Fruit fly (Drosophila melanogaster): ENCODE results near the gene CG32181.

Gene CG32181

DNA sequence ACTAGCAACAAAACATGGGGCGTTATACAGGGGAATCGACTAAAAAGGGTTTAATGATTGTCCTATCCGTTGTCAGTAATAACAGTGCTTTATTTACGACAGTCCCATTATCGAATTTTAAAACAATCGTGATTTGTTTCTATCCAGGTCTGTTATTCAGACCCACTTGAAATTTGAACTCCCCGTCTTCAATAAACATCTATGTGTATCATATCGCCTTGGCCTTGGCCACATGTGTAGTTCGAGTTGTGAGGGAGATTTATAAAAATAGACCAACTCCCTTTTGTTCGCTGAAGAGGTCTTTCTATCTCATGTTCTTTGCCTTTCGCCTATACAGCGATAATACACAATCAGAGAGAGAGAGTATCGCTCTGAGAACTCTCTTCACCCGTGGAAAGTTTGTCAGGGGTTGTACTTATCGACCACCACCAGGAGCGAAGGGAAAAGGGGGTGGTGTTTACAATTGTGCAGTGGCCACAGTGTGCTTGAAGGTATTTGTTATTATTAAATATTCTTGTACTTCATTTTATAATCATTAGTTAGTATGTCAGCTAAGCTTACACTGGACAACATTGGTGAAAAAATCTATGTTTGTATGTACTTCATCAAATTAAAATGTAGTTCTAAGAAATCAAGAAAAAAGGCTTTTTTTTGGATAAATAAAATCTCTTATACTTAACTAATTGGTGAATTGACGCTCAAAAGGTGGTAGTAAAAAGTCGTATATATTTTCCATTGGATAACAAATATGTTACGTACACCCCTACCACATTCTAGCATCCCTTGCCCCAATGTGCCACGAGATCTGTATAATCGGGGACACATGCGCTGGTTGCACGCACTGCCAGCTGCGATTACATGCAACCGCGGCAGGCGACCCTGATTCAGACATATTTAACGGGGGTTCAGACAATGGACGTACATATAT is 2.1 kb upstream of the CG32181 start (continued):
- TF ChIP-seq mirr (GFP tag; optimal IDR thresholded peaks at IDR 0.05), result no peak
- TF ChIP-seq nmo (GFP tag; optimal IDR thresholded peaks at IDR 0.05), result peak; percentile 94
- peak; percentile 92 for TF ChIP-seq gem (tag; optimal IDR thresholded peaks at IDR 0.05)
- TF ChIP-seq CG4707 (GFP tag; optimal IDR thresholded peaks at IDR 0.05), result peak; percentile 36
- no peak for TF ChIP-seq BEAF-32 (GFP tag; optimal IDR thresholded peaks at IDR 0.05)
- peak; percentile 36; the same call in 1 of the 2 replicates for TF ChIP-seq Drgx (GFP tag; IDR thresholded peaks at IDR 0.05)
- peak; percentile 70 for TF ChIP-seq CG10959 (GFP tag; IDR thresholded peaks at IDR 0.05)
- TF ChIP-seq CG10543 (GFP tag; optimal IDR thresholded peaks at IDR 0.05), result peak; percentile 6
- TF ChIP-seq seq (GFP tag; IDR thresholded peaks at IDR 0.05), result peak; percentile 54
- peak; percentile 35 to 92 for TF ChIP-seq eve (GFP tag; optimal IDR thresholded peaks at IDR 0.05)
- TF ChIP-seq CG17829 (tag; optimal IDR thresholded peaks at IDR 0.05), result peak; percentile 92
- peak; percentile 74 for TF ChIP-seq Usf (GFP tag; optimal IDR thresholded peaks at IDR 0.05)
- no peak for TF ChIP-seq insv (GFP tag; optimal IDR thresholded peaks at IDR 0.05)
- TF ChIP-seq CG16779 (GFP tag; IDR thresholded peaks at IDR 0.05), result no peak
- no peak for TF ChIP-seq CG34224 (GFP tag; IDR thresholded peaks at IDR 0.05; ENCODE audit: partially characterized antibody)
- peak; percentile 67 for TF ChIP-seq jing (GFP tag; optimal IDR thresholded peaks at IDR 0.05)
- peak; percentile 73 for TF ChIP-seq Hsf (GFP tag; optimal IDR thresholded peaks at IDR 0.05)
- TF ChIP-seq CG7271 (tag; optimal IDR thresholded peaks at IDR 0.05), result no peak
- TF ChIP-seq ham (GFP tag; IDR thresholded peaks at IDR 0.05), result no peak
- peak; percentile 81 for TF ChIP-seq CG1602 (GFP tag; optimal IDR thresholded peaks at IDR 0.05)
- no peak for TF ChIP-seq zfh2 (GFP tag; optimal IDR thresholded peaks at IDR 0.05)
- TF ChIP-seq jigr1 (GFP tag; IDR thresholded peaks at IDR 0.05), result peak; percentile 35; the same call in 1 of the 3 replicates
- TF ChIP-seq CG18011 (GFP tag; optimal IDR thresholded peaks at IDR 0.05), result no peak
- TF ChIP-seq bbx (GFP tag; IDR thresholded peaks at IDR 0.05; ENCODE audit: partially characterized antibody), result no peak
- TF ChIP-seq Adf1 (GFP tag; IDR thresholded peaks at IDR 0.05), result no peak
- TF ChIP-seq HmgZ (tag; optimal IDR thresholded peaks at IDR 0.05), result peak; percentile 23
- peak; percentile 82 for TF ChIP-seq Oli (tag; optimal IDR thresholded peaks at IDR 0.05)
- peak; percentile 68 for TF ChIP-seq lab (GFP tag; optimal IDR thresholded peaks at IDR 0.05)
- peak; percentile 70 for TF ChIP-seq Camta (GFP tag; optimal IDR thresholded peaks at IDR 0.05)
- TF ChIP-seq CG2199 (GFP tag; IDR thresholded peaks at IDR 0.05), result 0 out of 3 replicates have a peak, but pooled peaks have one; percentile 12
- peak; percentile 70 for TF ChIP-seq sqz (GFP tag; optimal IDR thresholded peaks at IDR 0.05)
- TF ChIP-seq pzg (GFP tag; optimal IDR thresholded peaks at IDR 0.05), result no peak
- peak; percentile 5 for TF ChIP-seq NfI (GFP tag; optimal IDR thresholded peaks at IDR 0.05)
- no peak for TF ChIP-seq amos (GFP tag; IDR thresholded peaks at IDR 0.05; ENCODE audit: partially characterized antibody)
- peak; percentile 49 for TF ChIP-seq salm (tag; optimal IDR thresholded peaks at IDR 0.05)
- TF ChIP-seq dm (GFP tag; optimal IDR thresholded peaks at IDR 0.05), result peak; percentile 60
- peak; percentile 62 for TF ChIP-seq wor (GFP tag; IDR thresholded peaks at IDR 0.05)
- TF ChIP-seq CG2875 (GFP tag; optimal IDR thresholded peaks at IDR 0.05), result peak; percentile 88
- TF ChIP-seq CG13123 (GFP tag; optimal IDR thresholded peaks at IDR 0.05), result peak; percentile 39
- TF ChIP-seq CG17328 (GFP tag; IDR thresholded peaks at IDR 0.05), result peak; percentile 62
- peak; percentile 90 for TF ChIP-seq CG33557 (GFP tag; optimal IDR thresholded peaks at IDR 0.05)
- peak; percentile 31 for TF ChIP-seq CG12155 (GFP tag; optimal IDR thresholded peaks at IDR 0.05)
- TF ChIP-seq CG10321 (GFP tag; IDR thresholded peaks at IDR 0.05), result no peak
- TF ChIP-seq chif (GFP tag; optimal IDR thresholded peaks at IDR 0.05), result peak; percentile 57 to 80
- TF ChIP-seq ems (GFP tag; optimal IDR thresholded peaks at IDR 0.05), result peak; percentile 49
- TF ChIP-seq CG12219 (GFP tag; optimal IDR thresholded peaks at IDR 0.05), result peak; percentile 72
- no peak for TF ChIP-seq CG14860 (GFP tag; IDR thresholded peaks at IDR 0.05; ENCODE audit: partially characterized antibody)
- no peak for TF ChIP-seq CG13894 (tag; optimal IDR thresholded peaks at IDR 0.05)
